Worm (Caenorhabditis elegans) whole organism, late embryonic: ENCODE data around the gene nspb-9.

Experiments used
- T23F11.4 ChIP-seq: fragments of 200-800 bp; sonication (Bioruptor generic); optimal IDR thresholded peaks from 2 replicates; lab custom pipeline; 2018; ENCODE audit warnings: mild to moderate bottlenecking, missing genetic modification characterization, missing compliant biosample characterization
- ama-1 ChIP-seq: fragments of 150-350 bp; optimal IDR thresholded peaks from 2 replicates; lab custom pipeline; 2014
- dmd-4 ChIP-seq: sonication (generic microtip); optimal IDR thresholded peaks from 2 replicates; lab custom pipeline; 2016; ENCODE audit warnings: borderline replicate concordance, missing genetic modification characterization, missing compliant biosample characterization
- elt-4 ChIP-seq: sonication (generic microtip); optimal IDR thresholded peaks from 2 replicates; lab custom pipeline; 2016; ENCODE audit warnings: missing genetic modification characterization, missing compliant biosample characterization
- fkh-10 ChIP-seq: fragments of 150-350 bp; optimal IDR thresholded peaks from 2 replicates; lab custom pipeline; 2014; ENCODE audit warnings: missing biosample characterization, missing genetic modification reagents, missing genetic modification characterization
- hlh-8 ChIP-seq: sonication (generic microtip); optimal IDR thresholded peaks from 2 replicates; lab custom pipeline; 2016; ENCODE audit warnings: missing genotype, missing genetic modification characterization, missing compliant biosample characterization
- nhr-11 ChIP-seq: fragments of 150-350 bp; optimal IDR thresholded peaks from 2 replicates; lab custom pipeline; 2014; ENCODE audit warnings: missing biosample characterization, missing genetic modification characterization
- pha-4 ChIP-seq: fragments of 150-350 bp; optimal IDR thresholded peaks from 2 replicates; lab custom pipeline; 2018; ENCODE audit warnings: missing biosample characterization, missing genetic modification reagents, missing genetic modification characterization
- pqm-1 ChIP-seq: sonication (generic microtip); optimal IDR thresholded peaks from 2 replicates; lab custom pipeline; 2016; ENCODE audit warnings: missing genetic modification characterization, missing compliant biosample characterization
- ref-2 ChIP-seq: sonication (generic microtip); optimal IDR thresholded peaks from 2 replicates; lab custom pipeline; 2016; ENCODE audit warnings: missing genetic modification characterization, missing compliant biosample characterization
- sox-2 ChIP-seq: fragments of 200-800 bp; sonication (Bioruptor generic); IDR thresholded peaks from 2 replicates; pipeline ENCODE4 v1.3.6; 2022; ENCODE audit warnings: missing genetic modification reagents, missing genetic modification characterization, missing compliant biosample characterization
- sox-4 ChIP-seq: sonication (generic microtip); optimal IDR thresholded peaks from 2 replicates; lab custom pipeline; 2017; ENCODE audit warnings: mild to moderate bottlenecking, missing genetic modification characterization, inconsistent platforms, missing compliant biosample characterization
- unc-3 ChIP-seq, 2 experiments: fragments of 200-800 bp in 1 of 2; sonication (Bioruptor generic) in 1 of 2; sonication (generic microtip) in 1 of 2; conservative IDR thresholded peaks in 1 of 2; optimal IDR thresholded peaks in 1 of 2; 2 replicates each; pipeline versions ENCODE4 v1.3.6 to Lab custom; 2016 to 2022; ENCODE audit warnings: missing compliant biosample characterization in 2 of 2, missing genetic modification characterization in 2 of 2, missing genetic modification reagents in 1 of 2

ce11 chrII:14576429-14576828 is 4.2 kb upstream of the nspb-9 start, which contains the start of gene C01G12.13:
- no peak for TF ChIP-seq pqm-1 (tag; lab: Kevin White, UChicago)
- no peak for TF ChIP-seq hlh-8
- TF ChIP-seq T23F11.4 (GFP tag; lab: Kevin White, UChicago) = no peak
- TF ChIP-seq unc-3 (GFP tag; conservative IDR thresholded peaks at IDR 0.05; lab: Robert Waterston, UW) = no peak
- TF ChIP-seq unc-3 (tag; optimal IDR thresholded peaks at IDR 0.05; lab: Kevin White, UChicago) = no peak
- TF ChIP-seq pha-4 (tag; lab: Kevin White, UChicago) = no peak
- no peak for TF ChIP-seq dmd-4 (tag; lab: Kevin White, UChicago)
- TF ChIP-seq sox-2 (GFP tag; lab: Robert Waterston, UW) = no peak
- TF ChIP-seq fkh-10 = no peak
- TF ChIP-seq nhr-11 (tag; lab: Kevin White, UChicago) = no peak
- TF ChIP-seq ama-1 (lab: Kevin White, UChicago) = no peak
- TF ChIP-seq ref-2 = no peak
- no peak for TF ChIP-seq sox-4 (tag; lab: Kevin White, UChicago)
- no peak for TF ChIP-seq elt-4
